Fruit fly (Drosophila melanogaster): ENCODE results near the gene CG7668.

The CG7668 gene

DNA sequence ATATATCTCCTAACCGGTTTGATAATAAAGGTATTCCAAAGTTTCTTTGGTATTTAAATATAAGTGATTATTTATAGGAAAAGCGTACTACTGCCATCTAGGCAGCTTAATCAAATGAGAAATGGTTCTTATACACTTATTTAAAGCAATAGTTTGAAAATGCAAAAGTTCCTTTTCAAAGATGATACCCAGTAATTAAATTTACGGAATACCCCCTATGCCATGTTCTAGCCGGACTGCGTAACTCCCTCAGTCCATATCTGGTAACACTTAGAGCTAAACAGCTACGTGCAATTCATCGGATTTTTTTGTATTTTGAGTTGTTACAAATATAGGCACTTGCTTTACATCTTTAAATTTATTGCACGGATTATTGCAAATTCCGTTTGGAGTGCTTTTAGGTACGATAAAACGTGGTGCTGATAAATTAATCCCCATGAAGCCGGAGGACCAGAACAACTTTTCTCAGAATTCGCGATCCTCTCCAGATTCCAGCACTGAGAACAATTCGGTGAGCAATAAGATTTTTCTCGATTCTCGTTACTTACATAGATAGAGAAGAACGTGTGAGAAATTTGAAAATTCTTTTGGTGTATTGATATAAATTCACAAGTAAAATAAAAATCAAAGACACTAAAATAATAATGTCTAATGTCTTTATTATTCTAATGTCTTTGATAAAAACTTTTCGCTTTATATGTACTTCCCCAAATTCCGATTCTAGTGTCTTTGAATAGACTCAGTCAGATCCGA is at the start of gene CG7668 (continued):
- TF ChIP-seq unc-4 (GFP tag; IDR thresholded peaks at IDR 0.05; ENCODE audit: partially characterized antibody): no peak
- no peak for TF ChIP-seq hkb (optimal IDR thresholded peaks at IDR 0.05)
- TF ChIP-seq hkb (GFP tag; IDR thresholded peaks at IDR 0.05): peak; percentile 96
- TF ChIP-seq CG1602 (GFP tag; optimal IDR thresholded peaks at IDR 0.05): peak; percentile 92
- peak; percentile 90 for TF ChIP-seq trem (tag; optimal IDR thresholded peaks at IDR 0.05)
- peak; percentile 92 for TF ChIP-seq ttk (GFP tag; IDR thresholded peaks at IDR 0.05)
- TF ChIP-seq Chrac-16 (GFP tag; optimal IDR thresholded peaks at IDR 0.05): peak; percentile 83
- TF ChIP-seq cato (GFP tag; optimal IDR thresholded peaks at IDR 0.05; ENCODE audit: borderline replicate concordance): peak; percentile 78
- peak; percentile 77 for TF ChIP-seq gcm2 (GFP tag; optimal IDR thresholded peaks at IDR 0.05)
- peak; percentile 57 for TF ChIP-seq CG9876 (GFP tag; optimal IDR thresholded peaks at IDR 0.05)
- TF ChIP-seq tio (GFP tag; optimal IDR thresholded peaks at IDR 0.05): peak; percentile 82
- peak; percentile 55; the same call in 1 of the 3 replicates for TF ChIP-seq z (GFP tag; IDR thresholded peaks at IDR 0.05)
- no peak for TF ChIP-seq ham (GFP tag; IDR thresholded peaks at IDR 0.05)
- no peak for TF ChIP-seq Opbp (GFP tag; IDR thresholded peaks at IDR 0.05; ENCODE audit: partially characterized antibody)
- peak; percentile 86 for TF ChIP-seq bab2 (GFP tag; optimal IDR thresholded peaks at IDR 0.05)
- no peak; the same call in 1 of the 2 replicates for TF ChIP-seq Rfx (GFP tag; IDR thresholded peaks at IDR 0.05)
- peak; percentile 85 for TF ChIP-seq esg (GFP tag; conservative IDR thresholded peaks at IDR 0.05)
- no peak for TF ChIP-seq CG8478 (optimal IDR thresholded peaks at IDR 0.05)
- TF ChIP-seq CHES-1-like (GFP tag; optimal IDR thresholded peaks at IDR 0.05): peak; percentile 84
- TF ChIP-seq Bteb2 (GFP tag; optimal IDR thresholded peaks at IDR 0.05): peak; percentile 91
- peak; percentile 88 for TF ChIP-seq sens-2 (GFP tag; IDR thresholded peaks at IDR 0.05)
- TF ChIP-seq CG9609 (GFP tag; optimal IDR thresholded peaks at IDR 0.05): peak; percentile 74
- peak; percentile 73 for TF ChIP-seq repo (GFP tag; optimal IDR thresholded peaks at IDR 0.05)
- peak; percentile 96 for TF ChIP-seq gem (tag; optimal IDR thresholded peaks at IDR 0.05)
- peak; percentile 86 for TF ChIP-seq slp2 (GFP tag; optimal IDR thresholded peaks at IDR 0.05)
- TF ChIP-seq Dref (GFP tag; IDR thresholded peaks at IDR 0.05): 0 out of 2 replicates have a peak, but pooled peaks have one; percentile 26
- peak; percentile 70 for TF ChIP-seq en (GFP tag; optimal IDR thresholded peaks at IDR 0.05)
- TF ChIP-seq HLH54F (GFP tag; optimal IDR thresholded peaks at IDR 0.05): peak; percentile 80
- peak; percentile 78 for TF ChIP-seq stwl (tag; optimal IDR thresholded peaks at IDR 0.05)
- TF ChIP-seq trh (GFP tag; optimal IDR thresholded peaks at IDR 0.05): peak; percentile 82
- TF ChIP-seq CG18476 (GFP tag; optimal IDR thresholded peaks at IDR 0.05): peak; percentile 87
- peak; percentile 70 for TF ChIP-seq gsb (GFP tag; IDR thresholded peaks at IDR 0.05)
- peak; percentile 91 for TF ChIP-seq Xbp1 (GFP tag; optimal IDR thresholded peaks at IDR 0.05)
- peak; percentile 89 for TF ChIP-seq mam (GFP tag; optimal IDR thresholded peaks at IDR 0.05)
- peak; percentile 94 for TF ChIP-seq row (GFP tag; IDR thresholded peaks at IDR 0.05)
- TF ChIP-seq Spps (tag; optimal IDR thresholded peaks at IDR 0.05): peak; percentile 82
- TF ChIP-seq CG11093 (GFP tag; IDR thresholded peaks at IDR 0.05): peak; percentile 73; the same call in 2 of the 3 replicates
- TF ChIP-seq wdn (GFP tag; IDR thresholded peaks at IDR 0.05): peak; percentile 86; the same call in 1 of the 2 replicates
- TF ChIP-seq Bgb (GFP tag; IDR thresholded peaks at IDR 0.05; ENCODE audit: partially characterized antibody): no peak
- TF ChIP-seq Dek (tag; optimal IDR thresholded peaks at IDR 0.05): peak; percentile 88
- no peak for TF ChIP-seq pita (GFP tag; optimal IDR thresholded peaks at IDR 0.05)
- peak; percentile 93 for TF ChIP-seq CG17359 (tag; optimal IDR thresholded peaks at IDR 0.05)
- peak; percentile 63 for TF ChIP-seq CG10462 (GFP tag; optimal IDR thresholded peaks at IDR 0.05)
- peak; percentile 79 for TF ChIP-seq NC2α (GFP tag; optimal IDR thresholded peaks at IDR 0.05)
- peak; percentile 92 for TF ChIP-seq CG13894 (tag; optimal IDR thresholded peaks at IDR 0.05)
- TF ChIP-seq CG4328 (GFP tag; optimal IDR thresholded peaks at IDR 0.05): peak; percentile 87
- no peak for TF ChIP-seq CG43689 (GFP tag; IDR thresholded peaks at IDR 0.05)
- TF ChIP-seq CG1832 (GFP tag; optimal IDR thresholded peaks at IDR 0.05): no peak
- peak; percentile 69 for TF ChIP-seq CG11398 (GFP tag; optimal IDR thresholded peaks at IDR 0.05)
- no peak; the same call in 2 of the 3 replicates for TF ChIP-seq gce (GFP tag; IDR thresholded peaks at IDR 0.05)
- peak; percentile 61 for TF ChIP-seq Adf1 (GFP tag; IDR thresholded peaks at IDR 0.05)
